In genomic region chrIV:16381933-16382591, ce11 we compare ENCODE assay signal across 3 worm cellular contexts.
A peak's percentile ranks its signal among the peaks of the same experiment; 100 is the strongest.
TF ChIP-seq lines count a peak whose summit lies in the region.

TSS of gene Y7A9D.1 (minus strand) at chrIV:16382215.

TF ChIP-seq in whole organism, L1 larva, 84 proteins besides CTCF, POLR2A, EP300 and RAD21 (continued from another document and continues in another):
- TF ChIP-seq nhr-12 (tag; optimal IDR thresholded peaks at IDR 0.05; lab: Kevin White, UChicago) (no peak), lin-39 (tag; optimal IDR thresholded peaks at IDR 0.05; lab: Kevin White, UChicago) (no peak), ceh-8 (GFP tag; optimal IDR thresholded peaks at IDR 0.05; lab: Kevin White, UChicago) (peak; percentile 37), snpc-4 (tag; optimal IDR thresholded peaks at IDR 0.05; lab: Kevin White, UChicago) (peak; percentile 20), lin-13 (GFP tag; optimal IDR thresholded peaks at IDR 0.05; lab: Kevin White, UChicago) (peak; percentile 6), nhr-90 (tag; optimal IDR thresholded peaks at IDR 0.05; lab: Kevin White, UChicago; ENCODE audit: poor library complexity) (peak; percentile 76), unc-62 (GFP tag; optimal IDR thresholded peaks at IDR 0.05; lab: Kevin White, UChicago) (no peak), ces-1 (GFP tag; optimal IDR thresholded peaks at IDR 0.05; lab: Kevin White, UChicago) (no peak), lsy-2 (tag; optimal IDR thresholded peaks at IDR 0.05; lab: Kevin White, UChicago) (peak; percentile 37 to 39), dsc-1 (tag; optimal IDR thresholded peaks at IDR 0.05; lab: Kevin White, UChicago) (peak; percentile 54), dpl-1 (GFP tag; optimal IDR thresholded peaks at IDR 0.05; lab: Kevin White, UChicago) (peak; percentile 12 to 44 (median 16)), nhr-19 (GFP tag; conservative IDR thresholded peaks at IDR 0.05; lab: Robert Waterston, UW) (peak; percentile 72), nhr-237 (tag; optimal IDR thresholded peaks at IDR 0.05; lab: Kevin White, UChicago) (no peak), nhr-84 (tag; optimal IDR thresholded peaks at IDR 0.05; lab: Kevin White, UChicago) (no peak), fkh-8 (tag; optimal IDR thresholded peaks at IDR 0.05; lab: Kevin White, UChicago) (peak; percentile 30), C16A3.4 (tag; optimal IDR thresholded peaks at IDR 0.05; lab: Kevin White, UChicago) (peak; percentile 51), mep-1 (tag; optimal IDR thresholded peaks at IDR 0.05; lab: Kevin White, UChicago) (peak; percentile 30), unc-30 (tag; optimal IDR thresholded peaks at IDR 0.05; lab: Kevin White, UChicago) (no peak), xbp-1 (tag; optimal IDR thresholded peaks at IDR 0.05; lab: Kevin White, UChicago) (peak; percentile 39), swsn-7 (tag; optimal IDR thresholded peaks at IDR 0.05; lab: Kevin White, UChicago) (peak; percentile 55), lin-14 (GFP tag; optimal IDR thresholded peaks at IDR 0.05; lab: Kevin White, UChicago) (no peak), vab-15 (tag; optimal IDR thresholded peaks at IDR 0.05; lab: Kevin White, UChicago) (no peak), ceh-82 (tag; optimal IDR thresholded peaks at IDR 0.05; lab: Kevin White, UChicago) (peak; percentile 8 to 35 (median 22)), elt-2 (tag; optimal IDR thresholded peaks at IDR 0.05; lab: Kevin White, UChicago) (peak; percentile 19), nhr-47 (tag; optimal IDR thresholded peaks at IDR 0.05; lab: Kevin White, UChicago) (peak; percentile 67), nhr-76 (tag; optimal IDR thresholded peaks at IDR 0.05; lab: Kevin White, UChicago) (no peak), nhr-71 (tag; optimal IDR thresholded peaks at IDR 0.05; lab: Kevin White, UChicago) (peak; percentile 76), sox-4 (tag; optimal IDR thresholded peaks at IDR 0.05; lab: Kevin White, UChicago) (no peak), zip-4 (GFP tag; optimal IDR thresholded peaks at IDR 0.05; lab: Kevin White, UChicago) (no peak), lir-3 (tag; optimal IDR thresholded peaks at IDR 0.05; lab: Kevin White, UChicago; ENCODE audit: poor library complexity) (peak; percentile 33), sptf-1 (tag; optimal IDR thresholded peaks at IDR 0.05; lab: Kevin White, UChicago) (no peak), hlh-4 (tag; optimal IDR thresholded peaks at IDR 0.05; lab: Kevin White, UChicago) (peak; percentile 15), efl-1 (optimal IDR thresholded peaks at IDR 0.05; lab: Kevin White, UChicago) (peak; percentile 23 to 54), efl-1 (GFP tag; optimal IDR thresholded peaks at IDR 0.05 in 1 of 2; lab: Kevin White, UChicago) (peak; percentile 19 to 91), hpl-2 (GFP tag; optimal IDR thresholded peaks at IDR 0.05; lab: Kevin White, UChicago) (no peak), aly-2 (tag; optimal IDR thresholded peaks at IDR 0.05; lab: Kevin White, UChicago) (no peak), ztf-4 (tag; optimal IDR thresholded peaks at IDR 0.05; lab: Kevin White, UChicago) (no peak), mef-2 (tag; optimal IDR thresholded peaks at IDR 0.05; lab: Kevin White, UChicago) (no peak), unc-98 (GFP tag; IDR thresholded peaks at IDR 0.05; lab: Robert Waterston, UW) (no peak), fkh-10 (GFP tag; optimal IDR thresholded peaks at IDR 0.05; lab: Kevin White, UChicago) (no peak), F16B12.6 (tag; optimal IDR thresholded peaks at IDR 0.05; lab: Kevin White, UChicago) (no peak), nhr-28 (tag; optimal IDR thresholded peaks at IDR 0.05; lab: Kevin White, UChicago) (no peak), Y116A8C.19 (tag; optimal IDR thresholded peaks at IDR 0.05; lab: Kevin White, UChicago; ENCODE audit: borderline replicate concordance) (no peak), unc-86 (tag; optimal IDR thresholded peaks at IDR 0.05; lab: Kevin White, UChicago) (peak; percentile 22), ama-1 (optimal IDR thresholded peaks at IDR 0.05; lab: Kevin White, UChicago) (no peak)

TF ChIP-seq in whole organism, L3 larva, 47 proteins besides CTCF, POLR2A, EP300 and RAD21 (continued from another document):
- TF ChIP-seq nfya-1 (tag; optimal IDR thresholded peaks at IDR 0.05; lab: Kevin White, UChicago; ENCODE audit: insufficient read depth): peak; percentile 55
- TF ChIP-seq egl-5 (tag; optimal IDR thresholded peaks at IDR 0.05; lab: Kevin White, UChicago): no peak
- TF ChIP-seq lin-39 (tag; optimal IDR thresholded peaks at IDR 0.05; lab: Kevin White, UChicago): peak; percentile 39

TF ChIP-seq in whole organism, young adult, 124 proteins besides CTCF, POLR2A, EP300 and RAD21 (continued from another document and continues in another):
- no peak for TF ChIP-seq atf-7 (tag; optimal IDR thresholded peaks at IDR 0.05; lab: Kevin White, UChicago)
- no peak for TF ChIP-seq bed-2 (GFP tag; IDR thresholded peaks at IDR 0.05; lab: Robert Waterston, UW)
- TF ChIP-seq dox-1 (GFP tag; IDR thresholded peaks at IDR 0.05; lab: Robert Waterston, UW): no peak
- no peak for TF ChIP-seq ama-1 (optimal IDR thresholded peaks at IDR 0.05; lab: Kevin White, UChicago)
- TF ChIP-seq ama-1 (GFP tag; optimal IDR thresholded peaks at IDR 0.05; lab: Kevin White, UChicago): peak in 1 of 2 experiments; percentile 59
- peak; percentile 53 for TF ChIP-seq F49E8.2 (tag; optimal IDR thresholded peaks at IDR 0.05; lab: Kevin White, UChicago; ENCODE audit: insufficient read depth)
- no peak for TF ChIP-seq ceh-27 (GFP tag; optimal IDR thresholded peaks at IDR 0.05; lab: Kevin White, UChicago)
- no peak for TF ChIP-seq B0336.3 (GFP tag; IDR thresholded peaks at IDR 0.05; lab: Robert Waterston, UW)
- no peak; the same call in 1 of the 2 replicates for TF ChIP-seq zfh-2 (GFP tag; conservative IDR thresholded peaks at IDR 0.05; lab: Robert Waterston, UW)
- peak; percentile 31 for TF ChIP-seq F10E7.11 (tag; optimal IDR thresholded peaks at IDR 0.05; lab: Kevin White, UChicago)
- no peak for TF ChIP-seq nhr-120 (GFP tag; IDR thresholded peaks at IDR 0.05; lab: Robert Waterston, UW)
- TF ChIP-seq ekl-4 (GFP tag; IDR thresholded peaks at IDR 0.05; lab: Robert Waterston, UW): peak; percentile 66
- no peak for TF ChIP-seq fkh-3 (tag; optimal IDR thresholded peaks at IDR 0.05; lab: Kevin White, UChicago)
- TF ChIP-seq repo-1 (tag; optimal IDR thresholded peaks at IDR 0.05; lab: Kevin White, UChicago): no peak
- peak; percentile 74 for TF ChIP-seq hmg-1.2 (GFP tag; IDR thresholded peaks at IDR 0.05; lab: Robert Waterston, UW)
- TF ChIP-seq akir-1 (GFP tag; optimal IDR thresholded peaks at IDR 0.05; lab: Kevin White, UChicago): peak; percentile 22
- TF ChIP-seq ztf-6 (GFP tag; IDR thresholded peaks at IDR 0.05; lab: Robert Waterston, UW): no peak
- 0 out of 2 replicates have a peak, but pooled peaks have one; percentile 15 for TF ChIP-seq F33H1.4 (GFP tag; IDR thresholded peaks at IDR 0.05; lab: Robert Waterston, UW)
- TF ChIP-seq ceh-40 (GFP tag; IDR thresholded peaks at IDR 0.05; lab: Robert Waterston, UW): no peak
- no peak for TF ChIP-seq Y95B8A.8 (GFP tag; IDR thresholded peaks at IDR 0.05; lab: Robert Waterston, UW)
- TF ChIP-seq unc-130 (GFP tag; optimal IDR thresholded peaks at IDR 0.05; lab: Kevin White, UChicago): no peak
- peak; percentile 99 for TF ChIP-seq attf-6 (GFP tag; IDR thresholded peaks at IDR 0.05; lab: Robert Waterston, UW)
- 0 out of 2 replicates have a peak, but pooled peaks have one; percentile 70 for TF ChIP-seq hmg-20 (GFP tag; IDR thresholded peaks at IDR 0.05; lab: Robert Waterston, UW)
- no peak for TF ChIP-seq bed-1 (GFP tag; IDR thresholded peaks at IDR 0.05; lab: Robert Waterston, UW)
- peak; percentile 52; the same call in 1 of the 2 replicates for TF ChIP-seq Y53F4B.3 (GFP tag; IDR thresholded peaks at IDR 0.05; lab: Robert Waterston, UW)
- no peak for TF ChIP-seq Y56A3A.18 (GFP tag; IDR thresholded peaks at IDR 0.05; lab: Robert Waterston, UW)
- TF ChIP-seq T26A5.8 (tag; optimal IDR thresholded peaks at IDR 0.05; lab: Kevin White, UChicago): no peak
- TF ChIP-seq ceh-79 (tag; optimal IDR thresholded peaks at IDR 0.05; lab: Kevin White, UChicago): no peak
- no peak for TF ChIP-seq F39B2.1 (GFP tag; IDR thresholded peaks at IDR 0.05; lab: Robert Waterston, UW)
- TF ChIP-seq ZK185.1 (tag; optimal IDR thresholded peaks at IDR 0.05; lab: Kevin White, UChicago; ENCODE audit: poor library complexity, severe bottlenecking): peak; percentile 49
- no peak for TF ChIP-seq K11D2.4 (GFP tag; IDR thresholded peaks at IDR 0.05; lab: Robert Waterston, UW)
- TF ChIP-seq athp-1 (tag; optimal IDR thresholded peaks at IDR 0.05; lab: Kevin White, UChicago): no peak
- no peak for TF ChIP-seq ztf-18 (tag; optimal IDR thresholded peaks at IDR 0.05; lab: Kevin White, UChicago)
- 0 out of 2 replicates have a peak, but pooled peaks have one; percentile 56 for TF ChIP-seq aptf-2 (GFP tag; conservative IDR thresholded peaks at IDR 0.05; lab: Robert Waterston, UW)
- no peak for TF ChIP-seq ztf-28 (GFP tag; IDR thresholded peaks at IDR 0.05; lab: Robert Waterston, UW)
- TF ChIP-seq ztf-3 (GFP tag; optimal IDR thresholded peaks at IDR 0.05; lab: Kevin White, UChicago): no peak
- no peak for TF ChIP-seq zim-3 (tag; optimal IDR thresholded peaks at IDR 0.05; lab: Kevin White, UChicago)
- TF ChIP-seq rcor-1 (GFP tag; IDR thresholded peaks at IDR 0.05; lab: Robert Waterston, UW): peak; percentile 67
- peak; percentile 43; the same call in 1 of the 2 replicates for TF ChIP-seq madf-3 (GFP tag; IDR thresholded peaks at IDR 0.05; lab: Robert Waterston, UW)
- TF ChIP-seq cebp-2 (GFP tag; IDR thresholded peaks at IDR 0.05; lab: Robert Waterston, UW): no peak
- TF ChIP-seq let-526 (GFP tag; IDR thresholded peaks at IDR 0.05; lab: Robert Waterston, UW): peak; percentile 62; the same call in 1 of the 2 replicates
- no peak for TF ChIP-seq F52B5.7 (tag; optimal IDR thresholded peaks at IDR 0.05; lab: Kevin White, UChicago)
- peak; percentile 69 for TF ChIP-seq mcd-1 (GFP tag; IDR thresholded peaks at IDR 0.05; lab: Robert Waterston, UW)
- TF ChIP-seq pha-4 (tag; optimal IDR thresholded peaks at IDR 0.05; lab: Kevin White, UChicago): no peak
- TF ChIP-seq ztf-22 (GFP tag; optimal IDR thresholded peaks at IDR 0.05; lab: Kevin White, UChicago): no peak
- peak; percentile 22 for TF ChIP-seq lsl-1 (GFP tag; optimal IDR thresholded peaks at IDR 0.05; lab: Kevin White, UChicago)
- TF ChIP-seq madf-6 (GFP tag; IDR thresholded peaks at IDR 0.05; lab: Robert Waterston, UW): no peak
- peak; percentile 78 for TF ChIP-seq snpc-3.4 (tag; optimal IDR thresholded peaks at IDR 0.05; lab: Kevin White, UChicago)
- no peak for TF ChIP-seq mel-28 (tag; optimal IDR thresholded peaks at IDR 0.05; lab: Kevin White, UChicago; ENCODE audit: borderline replicate concordance)
- TF ChIP-seq ztf-26 (tag; optimal IDR thresholded peaks at IDR 0.05; lab: Kevin White, UChicago): peak; percentile 45
- TF ChIP-seq Y53G8AR.9 (GFP tag; conservative IDR thresholded peaks at IDR 0.05; lab: Robert Waterston, UW): no peak; the same call in 1 of the 2 replicates
- TF ChIP-seq lir-1 (GFP tag; conservative IDR thresholded peaks at IDR 0.05; lab: Robert Waterston, UW): peak; percentile 52; the same call in 1 of the 2 replicates
- TF ChIP-seq xnd-1 (tag; optimal IDR thresholded peaks at IDR 0.05; lab: Kevin White, UChicago): no peak
- no peak for TF ChIP-seq nfya-1 (tag; optimal IDR thresholded peaks at IDR 0.05; lab: Kevin White, UChicago; ENCODE audit: borderline replicate concordance, insufficient read depth)
- TF ChIP-seq sptf-2 (GFP tag; optimal IDR thresholded peaks at IDR 0.05; lab: Kevin White, UChicago): no peak
- no peak for TF ChIP-seq B0035.1 (tag; optimal IDR thresholded peaks at IDR 0.05; lab: Kevin White, UChicago)
- TF ChIP-seq hrde-1 (tag; optimal IDR thresholded peaks at IDR 0.05; lab: Kevin White, UChicago; ENCODE audit: borderline replicate concordance): peak; percentile 41
- no peak for TF ChIP-seq Y79H2A.3 (GFP tag; conservative IDR thresholded peaks at IDR 0.05; lab: Robert Waterston, UW)
- TF ChIP-seq pbrm-1 (GFP tag; IDR thresholded peaks at IDR 0.05; lab: Robert Waterston, UW): no peak
- no peak for TF ChIP-seq nhr-179 (tag; optimal IDR thresholded peaks at IDR 0.05; lab: Kevin White, UChicago)
- TF ChIP-seq egrh-3 (GFP tag; IDR thresholded peaks at IDR 0.05; lab: Robert Waterston, UW): peak; percentile 36
- TF ChIP-seq madf-10 (tag; optimal IDR thresholded peaks at IDR 0.05; lab: Kevin White, UChicago): peak; percentile 43
- TF ChIP-seq lin-26 (GFP tag; IDR thresholded peaks at IDR 0.05; lab: Robert Waterston, UW): peak; percentile 85
- TF ChIP-seq egl-44 (GFP tag; IDR thresholded peaks at IDR 0.05; lab: Robert Waterston, UW): no peak
- TF ChIP-seq ceh-58 (GFP tag; IDR thresholded peaks at IDR 0.05; lab: Robert Waterston, UW): no peak
- no peak; the same call in 1 of the 2 replicates for TF ChIP-seq lag-1 (GFP tag; IDR thresholded peaks at IDR 0.05; lab: Robert Waterston, UW)
- no peak for TF ChIP-seq sea-2 (GFP tag; IDR thresholded peaks at IDR 0.05; lab: Robert Waterston, UW)
- no peak for TF ChIP-seq nfya-2 (GFP tag; IDR thresholded peaks at IDR 0.05; lab: Robert Waterston, UW)
- no peak for TF ChIP-seq egl-18 (GFP tag; IDR thresholded peaks at IDR 0.05; lab: Robert Waterston, UW)
- no peak for TF ChIP-seq hlh-12 (tag; optimal IDR thresholded peaks at IDR 0.05; lab: Kevin White, UChicago)
- TF ChIP-seq nhr-80 (tag; optimal IDR thresholded peaks at IDR 0.05; lab: Kevin White, UChicago): peak; percentile 9
- peak; percentile 39 for TF ChIP-seq die-1 (tag; optimal IDR thresholded peaks at IDR 0.05; lab: Kevin White, UChicago)
- no peak for TF ChIP-seq lin-54 (GFP tag; optimal IDR thresholded peaks at IDR 0.05; lab: Kevin White, UChicago)
- TF ChIP-seq C06A6.2 (GFP tag; conservative IDR thresholded peaks at IDR 0.05; lab: Robert Waterston, UW): no peak
- TF ChIP-seq chd-7 (tag; optimal IDR thresholded peaks at IDR 0.05; lab: Kevin White, UChicago): no peak
- peak; percentile 92 for TF ChIP-seq snpc-4 (GFP tag; optimal IDR thresholded peaks at IDR 0.05; lab: Kevin White, UChicago)
- TF ChIP-seq snpc-4 (tag; optimal IDR thresholded peaks at IDR 0.05; lab: Kevin White, UChicago): peak in 3 of 4 experiments; percentile 95 to 98 (median 97)
- TF ChIP-seq ceh-91 (GFP tag; IDR thresholded peaks at IDR 0.05; lab: Robert Waterston, UW): 0 out of 2 replicates have a peak, but pooled peaks have one; percentile 44
- peak; percentile 53 for TF ChIP-seq nhr-90 (tag; optimal IDR thresholded peaks at IDR 0.05; lab: Kevin White, UChicago)
- TF ChIP-seq efl-1 (GFP tag; optimal IDR thresholded peaks at IDR 0.05; lab: Kevin White, UChicago): no peak
- no peak for TF ChIP-seq ztf-25 (GFP tag; IDR thresholded peaks at IDR 0.05; lab: Robert Waterston, UW)
- no peak for TF ChIP-seq lsy-27 (tag; optimal IDR thresholded peaks at IDR 0.05; lab: Kevin White, UChicago; ENCODE audit: borderline replicate concordance, insufficient read depth)
- no peak for TF ChIP-seq aptf-3 (GFP tag; IDR thresholded peaks at IDR 0.05; lab: Robert Waterston, UW)
- TF ChIP-seq B0261.1 (tag; optimal IDR thresholded peaks at IDR 0.05; lab: Kevin White, UChicago): peak; percentile 92
- peak in 1 of 2 experiments; percentile 19 for TF ChIP-seq let-607 (tag; optimal IDR thresholded peaks at IDR 0.05; lab: Kevin White, UChicago)
- TF ChIP-seq T07F8.4 (tag; optimal IDR thresholded peaks at IDR 0.05; lab: Kevin White, UChicago): peak; percentile 42
- peak; percentile 47 for TF ChIP-seq tlf-1 (GFP tag; optimal IDR thresholded peaks at IDR 0.05; lab: Kevin White, UChicago)
- no peak for TF ChIP-seq lin-40 (tag; optimal IDR thresholded peaks at IDR 0.05; lab: Kevin White, UChicago)
- no peak for TF ChIP-seq attf-5 (GFP tag; optimal IDR thresholded peaks at IDR 0.05; lab: Kevin White, UChicago)
- TF ChIP-seq snpc-1.3 (tag; optimal IDR thresholded peaks at IDR 0.05; lab: Kevin White, UChicago; ENCODE audit: insufficient read depth): peak; percentile 84
